Worm (Caenorhabditis elegans): Measurements from ENCODE around the gene B0507.6.

The B0507.6 gene

DNA sequence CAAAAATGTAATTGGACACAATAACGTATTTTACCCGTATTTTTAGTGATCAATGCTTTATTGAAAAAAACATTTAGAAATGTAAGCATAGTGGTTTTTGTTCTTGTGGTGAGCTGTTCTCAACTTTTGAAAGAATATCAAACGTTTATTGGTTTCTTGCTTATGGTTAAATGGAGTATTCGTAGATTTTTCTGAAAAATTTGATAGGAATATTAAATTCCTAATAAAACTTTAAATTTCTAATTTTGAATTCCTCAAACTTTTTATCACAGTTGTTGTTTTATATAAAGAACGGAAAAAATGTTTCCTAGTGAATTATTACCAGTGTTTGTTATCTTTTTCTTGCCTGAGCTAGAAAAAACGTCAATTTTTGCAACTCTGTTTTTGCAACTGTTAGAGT is 7.4 kb downstream of the B0507.6 start, which contains the start of gene B0507.5:
Gene B0507.5 (plus strand): TSS at position 301 of the 400 bp plus-strand sequence.
- no peak for TF ChIP-seq duxl-1 (tag; optimal IDR thresholded peaks at IDR 0.05; ENCODE audit: poor library complexity)
- TF ChIP-seq ZK337.2 (GFP tag; IDR thresholded peaks at IDR 0.05), result no peak
- TF ChIP-seq tag-97 (GFP tag; IDR thresholded peaks at IDR 0.05), result no peak
- TF ChIP-seq unc-62 (GFP tag; optimal IDR thresholded peaks at IDR 0.05 in 1 of 2), result no peak
- no peak for TF ChIP-seq unc-62 (tag; optimal IDR thresholded peaks at IDR 0.05)
- TF ChIP-seq nhr-10 (tag; optimal IDR thresholded peaks at IDR 0.05), result no peak
- no peak for TF ChIP-seq Y105C5A.15 (GFP tag; IDR thresholded peaks at IDR 0.05)
- no peak for TF ChIP-seq daf-8 (GFP tag; IDR thresholded peaks at IDR 0.05)
- TF ChIP-seq lim-7 (GFP tag; IDR thresholded peaks at IDR 0.05), result no peak
- no peak for TF ChIP-seq ztf-7 (tag; optimal IDR thresholded peaks at IDR 0.05)
- no peak for TF ChIP-seq pqm-1 (tag; optimal IDR thresholded peaks at IDR 0.05)
- no peak for TF ChIP-seq mep-1 (tag; optimal IDR thresholded peaks at IDR 0.05)
- no peak for TF ChIP-seq nhr-48 (tag; optimal IDR thresholded peaks at IDR 0.05)
- TF ChIP-seq mxl-2 (GFP tag; conservative IDR thresholded peaks at IDR 0.05), result no peak
- no peak for TF ChIP-seq nhr-76 (tag; optimal IDR thresholded peaks at IDR 0.05)
- no peak for TF ChIP-seq dmd-8 (GFP tag; IDR thresholded peaks at IDR 0.05)

DNA sequence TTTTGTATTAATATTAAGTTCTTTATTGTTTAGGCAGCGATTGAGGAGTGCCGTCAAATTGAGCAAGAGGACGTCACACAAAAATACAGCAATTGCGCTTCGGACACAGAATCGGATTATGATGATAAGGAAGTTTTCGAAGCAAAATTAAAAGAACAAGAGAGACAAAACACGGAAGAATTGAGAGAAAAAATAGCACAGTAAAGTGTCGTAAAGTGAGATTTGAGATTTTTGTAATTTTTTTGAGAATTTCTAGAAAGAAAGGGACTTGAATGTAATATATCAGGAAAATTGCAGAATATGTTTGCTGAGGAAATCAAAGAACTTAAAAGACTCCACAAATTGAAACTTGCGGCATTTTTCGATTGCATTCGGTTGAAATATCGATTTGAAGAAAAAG is 8.7 kb downstream of the B0507.6 start, which contains the start of gene B0507.4:
Gene B0507.4 (plus strand): TSS at position 301 of the 400 bp plus-strand sequence.
- TF ChIP-seq ces-1 (GFP tag; optimal IDR thresholded peaks at IDR 0.05), result no peak
- no peak for TF ChIP-seq mxl-3 (GFP tag; optimal IDR thresholded peaks at IDR 0.05)
- TF ChIP-seq snpc-1.2 (GFP tag; IDR thresholded peaks at IDR 0.05), result no peak
- no peak for TF ChIP-seq php-3 (GFP tag; IDR thresholded peaks at IDR 0.05)
- TF ChIP-seq madf-5 (GFP tag; IDR thresholded peaks at IDR 0.05), result no peak
- no peak for TF ChIP-seq ztf-11 (tag; optimal IDR thresholded peaks at IDR 0.05)
- no peak for TF ChIP-seq sdz-12 (GFP tag; optimal IDR thresholded peaks at IDR 0.05)

DNA sequence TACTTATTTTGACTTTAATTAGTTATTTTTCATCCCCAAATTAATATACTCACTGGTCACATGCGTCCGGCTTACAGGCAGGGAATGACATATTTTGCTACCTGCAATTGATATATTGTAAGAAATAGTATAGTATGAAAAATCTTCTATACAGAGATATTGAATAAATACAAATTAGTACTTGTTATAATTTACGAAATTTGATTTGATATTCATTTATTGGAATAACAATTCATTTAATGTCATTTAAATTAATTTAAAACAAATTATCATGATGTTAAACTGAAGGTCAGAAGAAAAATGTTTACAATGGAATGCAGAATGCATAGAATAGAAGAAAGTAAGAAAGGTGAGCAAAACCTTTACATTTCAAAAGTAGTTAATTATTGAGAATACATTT is 12.7 kb downstream of the B0507.6 start, which contains the start of gene B0507.7:
Gene B0507.7 (minus strand): TSS at position 101 of the 400 bp plus-strand sequence.
- TF ChIP-seq ZK546.5 (tag; optimal IDR thresholded peaks at IDR 0.05) (no peak), F37D6.2 (tag; optimal IDR thresholded peaks at IDR 0.05) (no peak), daf-19 (GFP tag; conservative IDR thresholded peaks at IDR 0.05) (no peak), ceh-28 (tag; optimal IDR thresholded peaks at IDR 0.05) (no peak), nhr-111 (GFP tag; optimal IDR thresholded peaks at IDR 0.05) (no peak), nhr-76 (tag; optimal IDR thresholded peaks at IDR 0.05) (no peak), Y105C5A.15 (GFP tag; IDR thresholded peaks at IDR 0.05) (no peak), hmg-1.1 (GFP tag; IDR thresholded peaks at IDR 0.05) (no peak), arid-1 (GFP tag; conservative IDR thresholded peaks at IDR 0.05) (no peak), jun-1 (tag; optimal IDR thresholded peaks at IDR 0.05) (no peak)

ce11 chrV:8760416-8760815 is 14.5 kb downstream of the B0507.6 start, which contains the start of gene ddn-1:
Gene ddn-1, minus strand, starts transcription at chrV:8760516.
- TF ChIP-seq aha-1 (tag) (no peak), zfp-3 (GFP tag; conservative IDR thresholded peaks at IDR 0.05) (no peak), madf-9 (GFP tag; conservative IDR thresholded peaks at IDR 0.05) (no peak), unc-130 (GFP tag; optimal IDR thresholded peaks at IDR 0.05) (no peak), F10B5.3 (tag; optimal IDR thresholded peaks at IDR 0.05) (no peak), T20F7.1 (GFP tag; optimal IDR thresholded peaks at IDR 0.05) (no peak), madf-5 (GFP tag; IDR thresholded peaks at IDR 0.05) (no peak), lin-1 (GFP tag; IDR thresholded peaks at IDR 0.05) (no peak), F49E8.2 (tag; optimal IDR thresholded peaks at IDR 0.05; ENCODE audit: borderline replicate concordance) (no peak), mep-1 (tag; optimal IDR thresholded peaks at IDR 0.05) (no peak), jun-1 (tag; optimal IDR thresholded peaks at IDR 0.05) (no peak), skn-1 (tag; optimal IDR thresholded peaks at IDR 0.05) (no peak), arid-1 (GFP tag; conservative IDR thresholded peaks at IDR 0.05) (no peak), cey-2 (tag; optimal IDR thresholded peaks at IDR 0.05; ENCODE audit: borderline replicate concordance, insufficient read depth) (no peak), vab-7 (GFP tag; IDR thresholded peaks at IDR 0.05) (no peak), lim-7 (GFP tag; IDR thresholded peaks at IDR 0.05) (no peak), dmd-9 (GFP tag; IDR thresholded peaks at IDR 0.05) (no peak), tag-97 (GFP tag; IDR thresholded peaks at IDR 0.05) (no peak), hmg-1.1 (GFP tag; IDR thresholded peaks at IDR 0.05) (no peak)

All from whole organism, L4 larva.